Worm (Caenorhabditis elegans): ENCODE measurements around the gene ctsa-4.1.
A peak's percentile ranks its signal among the peaks of the same experiment; 100 is the strongest.

ctsa-4.1 gene

ce11 chrII:6341076-6341475 is 25.7 kb upstream of the ctsa-4.1 start:
- no peak for TF ChIP-seq akir-1 (GFP tag; optimal IDR thresholded peaks at IDR 0.05)
- TF ChIP-seq bed-1 (GFP tag; IDR thresholded peaks at IDR 0.05), result no peak
- no peak for TF ChIP-seq attf-6 (GFP tag; IDR thresholded peaks at IDR 0.05)
- no peak for TF ChIP-seq B0035.1 (tag; optimal IDR thresholded peaks at IDR 0.05)
- no peak for TF ChIP-seq dpl-1 (GFP tag; optimal IDR thresholded peaks at IDR 0.05)
- no peak for TF ChIP-seq lin-40 (tag; optimal IDR thresholded peaks at IDR 0.05)
- TF ChIP-seq nfyb-1 (GFP tag; IDR thresholded peaks at IDR 0.05), result no peak
- no peak for TF ChIP-seq nfya-2 (GFP tag; IDR thresholded peaks at IDR 0.05)
- TF ChIP-seq lag-1 (GFP tag; IDR thresholded peaks at IDR 0.05), result no peak
- no peak for TF ChIP-seq lsy-27 (tag; optimal IDR thresholded peaks at IDR 0.05; ENCODE audit: borderline replicate concordance, insufficient read depth)
- TF ChIP-seq aptf-3 (GFP tag; IDR thresholded peaks at IDR 0.05), result no peak
- no peak for TF ChIP-seq dox-1 (GFP tag; IDR thresholded peaks at IDR 0.05)
- TF ChIP-seq rpc-1 (optimal IDR thresholded peaks at IDR 0.05), result no peak
- TF ChIP-seq rpc-1 (tag; optimal IDR thresholded peaks at IDR 0.05), result no peak
- no peak for TF ChIP-seq hlh-26 (GFP tag; conservative IDR thresholded peaks at IDR 0.05)
- TF ChIP-seq ceh-58 (GFP tag; IDR thresholded peaks at IDR 0.05), result no peak
- no peak for TF ChIP-seq zim-3 (tag; optimal IDR thresholded peaks at IDR 0.05)
- TF ChIP-seq tbx-9 (tag; optimal IDR thresholded peaks at IDR 0.05; ENCODE audit: borderline replicate concordance), result no peak

- TF ChIP-seq cebp-1 (GFP tag; IDR thresholded peaks at IDR 0.05) (no peak), cebp-1 (tag; optimal IDR thresholded peaks at IDR 0.05) (no peak), sdz-38 (tag; optimal IDR thresholded peaks at IDR 0.05) (no peak)
Observed at ce11 chrII:6342455-6342854, 24.3 kb upstream of the ctsa-4.1 start.

ce11 chrII:6343893-6344292 is 22.9 kb upstream of the ctsa-4.1 start, which contains the start of gene txt-18:
txt-18 (plus strand) TSS chrII:6344072.
- no peak for TF ChIP-seq rpc-1 (optimal IDR thresholded peaks at IDR 0.05)
- TF ChIP-seq rpc-1 (tag; optimal IDR thresholded peaks at IDR 0.05), result no peak
- TF ChIP-seq cebp-1 (GFP tag; IDR thresholded peaks at IDR 0.05), result no peak
- TF ChIP-seq cebp-1 (tag; optimal IDR thresholded peaks at IDR 0.05), result peak; percentile 5
- 0 out of 2 replicates have a peak, but pooled peaks have one; percentile 6 for TF ChIP-seq dox-1 (GFP tag; IDR thresholded peaks at IDR 0.05)
- TF ChIP-seq nhr-120 (GFP tag; IDR thresholded peaks at IDR 0.05), result no peak
- peak; percentile 15; the same call in 1 of the 2 replicates for TF ChIP-seq hmg-1.2 (GFP tag; IDR thresholded peaks at IDR 0.05)
- no peak for TF ChIP-seq ztf-28 (GFP tag; IDR thresholded peaks at IDR 0.05)
- no peak for TF ChIP-seq ztf-22 (GFP tag; optimal IDR thresholded peaks at IDR 0.05)

ce11 chrII:6344513-6344912 is 22.3 kb upstream of the ctsa-4.1 start:
- TF ChIP-seq lin-26 (GFP tag; IDR thresholded peaks at IDR 0.05) (no peak), ccch-3 (GFP tag; optimal IDR thresholded peaks at IDR 0.05) (no peak), madf-8 (GFP tag; conservative IDR thresholded peaks at IDR 0.05) (no peak), attf-6 (GFP tag; IDR thresholded peaks at IDR 0.05) (no peak)

ce11 chrII:6345195-6346158 is 21.3 kb upstream of the ctsa-4.1 start, which contains the start of gene C32D5.8:
C32D5.8 (minus strand) TSS chrII:6345964.
- TF ChIP-seq ztf-6 (GFP tag; IDR thresholded peaks at IDR 0.05) (no peak), chd-7 (tag; optimal IDR thresholded peaks at IDR 0.05) (no peak), snpc-4 (GFP tag; optimal IDR thresholded peaks at IDR 0.05) (no peak), snpc-4 (tag; optimal IDR thresholded peaks at IDR 0.05) (no peak), ets-4 (GFP tag; optimal IDR thresholded peaks at IDR 0.05) (no peak), snpc-1.3 (tag; optimal IDR thresholded peaks at IDR 0.05; ENCODE audit: insufficient read depth) (no peak), unc-62 (GFP tag; optimal IDR thresholded peaks at IDR 0.05) (no peak), K12H6.12 (tag; optimal IDR thresholded peaks at IDR 0.05) (no peak), K11D2.4 (GFP tag; IDR thresholded peaks at IDR 0.05) (no peak), ztf-28 (GFP tag; IDR thresholded peaks at IDR 0.05) (no peak), him-1 (tag; optimal IDR thresholded peaks at IDR 0.05) (no peak), aptf-2 (GFP tag; conservative IDR thresholded peaks at IDR 0.05) (no peak), athp-1 (tag; optimal IDR thresholded peaks at IDR 0.05) (no peak), B0261.1 (tag; optimal IDR thresholded peaks at IDR 0.05) (no peak), cebp-1 (GFP tag; IDR thresholded peaks at IDR 0.05) (no peak), cebp-1 (tag; optimal IDR thresholded peaks at IDR 0.05) (no peak)
